Fruit fly (Drosophila melanogaster): ENCODE measurements around the gene CG9004.

Gene CG9004

DNA sequence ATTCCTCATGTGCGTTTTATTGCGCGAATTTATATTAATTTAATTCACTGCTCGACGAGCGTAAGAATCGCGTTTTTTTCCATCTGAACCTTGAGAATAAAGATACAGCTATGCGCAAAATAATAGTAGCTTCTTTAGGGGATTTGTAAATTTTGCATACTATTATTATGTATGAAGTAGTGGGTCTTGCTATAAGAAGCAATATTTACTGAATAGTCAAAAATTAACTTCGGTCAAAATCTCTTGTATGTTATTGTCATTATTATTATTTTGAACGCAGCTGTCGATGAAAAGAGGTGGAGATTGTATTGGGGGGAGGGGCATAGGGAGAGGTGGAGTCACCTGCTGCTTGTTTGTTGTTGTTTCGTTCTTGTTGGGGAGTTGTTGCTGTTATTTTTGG, 45.2 kb downstream of the CG9004 start (continued):
- TF ChIP-seq repo (GFP tag; optimal IDR thresholded peaks at IDR 0.05) (peak; percentile 78), chinmo (GFP tag; IDR thresholded peaks at IDR 0.05; ENCODE audit: partially characterized antibody) (0 out of 4 replicates have a peak, but pooled peaks have one; percentile 38), CG8765 (GFP tag; IDR thresholded peaks at IDR 0.05) (peak; percentile 59), Ssrp (tag; optimal IDR thresholded peaks at IDR 0.05) (peak; percentile 69), exex (tag; optimal IDR thresholded peaks at IDR 0.05) (peak; percentile 44), CG4707 (GFP tag; optimal IDR thresholded peaks at IDR 0.05) (peak; percentile 32), CG3838 (GFP tag; optimal IDR thresholded peaks at IDR 0.05) (peak; percentile 3), Hsf (GFP tag; optimal IDR thresholded peaks at IDR 0.05) (peak; percentile 69), CG3995 (GFP tag; optimal IDR thresholded peaks at IDR 0.05) (no peak), CG15073 (GFP tag; optimal IDR thresholded peaks at IDR 0.05) (no peak), gcm2 (GFP tag; optimal IDR thresholded peaks at IDR 0.05) (peak; percentile 60), CG15696 (tag; optimal IDR thresholded peaks at IDR 0.05) (peak; percentile 31), Dip2 (GFP tag; IDR thresholded peaks at IDR 0.05) (peak; percentile 13; the same call in 1 of the 2 replicates), fru (optimal IDR thresholded peaks at IDR 0.05) (no peak), h (optimal IDR thresholded peaks at IDR 0.05) (no peak), CG8944 (GFP tag; optimal IDR thresholded peaks at IDR 0.05) (peak; percentile 50), sug (tag; optimal IDR thresholded peaks at IDR 0.05) (peak; percentile 47), CG17612 (GFP tag; IDR thresholded peaks at IDR 0.05) (no peak), CG10274 (GFP tag; optimal IDR thresholded peaks at IDR 0.05) (peak; percentile 77), lilli (GFP tag; optimal IDR thresholded peaks at IDR 0.05) (peak; percentile 72), nom (GFP tag; optimal IDR thresholded peaks at IDR 0.05) (peak; percentile 85), CG12071 (GFP tag; optimal IDR thresholded peaks at IDR 0.05) (peak; percentile 90), CG3281 (GFP tag; optimal IDR thresholded peaks at IDR 0.05) (peak; percentile 90), CG9817 (tag; optimal IDR thresholded peaks at IDR 0.05) (peak; percentile 42), CG11085 (GFP tag; IDR thresholded peaks at IDR 0.05) (peak; percentile 59), E2f2 (GFP tag; IDR thresholded peaks at IDR 0.05) (peak; percentile 65), D19B (GFP tag; optimal IDR thresholded peaks at IDR 0.05) (peak; percentile 66), dati (GFP tag; IDR thresholded peaks at IDR 0.05) (peak; percentile 65), Myb (GFP tag; optimal IDR thresholded peaks at IDR 0.05) (peak; percentile 29), Bgb (GFP tag; IDR thresholded peaks at IDR 0.05; ENCODE audit: partially characterized antibody) (no peak), Med (GFP tag) (peak; percentile 99)

DNA sequence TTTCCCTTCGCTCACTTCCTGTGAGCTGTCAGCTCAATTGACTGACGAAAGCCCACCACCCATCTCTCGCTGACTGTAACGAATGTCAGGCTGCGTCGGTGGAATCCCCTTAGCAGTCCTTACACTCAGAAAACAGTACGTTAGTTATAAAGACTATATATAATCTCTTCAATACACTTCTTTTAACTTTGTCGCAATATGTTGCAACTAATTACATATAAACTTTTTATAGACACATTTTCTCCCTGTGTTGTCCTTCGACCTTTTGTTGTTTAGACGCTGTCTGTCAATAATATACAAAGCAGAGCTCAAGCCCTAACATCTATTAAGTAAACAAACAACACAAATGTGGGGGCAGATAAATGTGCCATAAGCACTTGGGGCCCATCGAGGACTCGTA, 47.6 kb downstream of the CG9004 start:
- TF ChIP-seq CG42726 (GFP tag; IDR thresholded peaks at IDR 0.05; ENCODE audit: partially characterized antibody), result no peak
- TF ChIP-seq CG11504 (tag; optimal IDR thresholded peaks at IDR 0.05), result peak; percentile 18
- TF ChIP-seq CG33557 (GFP tag; optimal IDR thresholded peaks at IDR 0.05), result no peak
- TF ChIP-seq CG2116 (GFP tag; optimal IDR thresholded peaks at IDR 0.05), result no peak
- no peak for TF ChIP-seq CG12769 (tag; optimal IDR thresholded peaks at IDR 0.05)
- no peak for TF ChIP-seq CG13287 (GFP tag; IDR thresholded peaks at IDR 0.05; ENCODE audit: partially characterized antibody)
- no peak for TF ChIP-seq unpg (GFP tag; optimal IDR thresholded peaks at IDR 0.05)
- TF ChIP-seq CG12219 (GFP tag; optimal IDR thresholded peaks at IDR 0.05), result no peak
- TF ChIP-seq CG10267 (tag; optimal IDR thresholded peaks at IDR 0.05), result no peak
- TF ChIP-seq dimm (GFP tag; IDR thresholded peaks at IDR 0.05), result no peak
- TF ChIP-seq CG11247 (GFP tag; IDR thresholded peaks at IDR 0.05), result no peak
- no peak for TF ChIP-seq gsb (GFP tag; IDR thresholded peaks at IDR 0.05)
- TF ChIP-seq crol (GFP tag; IDR thresholded peaks at IDR 0.05), result 0 out of 2 replicates have a peak, but pooled peaks have one; percentile 8
- TF ChIP-seq H15 (GFP tag; IDR thresholded peaks at IDR 0.05), result no peak
- TF ChIP-seq CG2875 (GFP tag; optimal IDR thresholded peaks at IDR 0.05), result no peak
- TF ChIP-seq eve (GFP tag; optimal IDR thresholded peaks at IDR 0.05), result no peak
- no peak for TF ChIP-seq sima (GFP tag; optimal IDR thresholded peaks at IDR 0.05)
- no peak for TF ChIP-seq CG14860 (GFP tag; IDR thresholded peaks at IDR 0.05; ENCODE audit: partially characterized antibody)
- TF ChIP-seq CG18619 (GFP tag; optimal IDR thresholded peaks at IDR 0.05), result no peak
- no peak for TF ChIP-seq Mes4 (GFP tag; optimal IDR thresholded peaks at IDR 0.05)
- TF ChIP-seq Pdp1 (GFP tag; optimal IDR thresholded peaks at IDR 0.05), result no peak
